Fruit fly (Drosophila melanogaster): ENCODE results near the gene FucT6.

FucT6 gene

DNA sequence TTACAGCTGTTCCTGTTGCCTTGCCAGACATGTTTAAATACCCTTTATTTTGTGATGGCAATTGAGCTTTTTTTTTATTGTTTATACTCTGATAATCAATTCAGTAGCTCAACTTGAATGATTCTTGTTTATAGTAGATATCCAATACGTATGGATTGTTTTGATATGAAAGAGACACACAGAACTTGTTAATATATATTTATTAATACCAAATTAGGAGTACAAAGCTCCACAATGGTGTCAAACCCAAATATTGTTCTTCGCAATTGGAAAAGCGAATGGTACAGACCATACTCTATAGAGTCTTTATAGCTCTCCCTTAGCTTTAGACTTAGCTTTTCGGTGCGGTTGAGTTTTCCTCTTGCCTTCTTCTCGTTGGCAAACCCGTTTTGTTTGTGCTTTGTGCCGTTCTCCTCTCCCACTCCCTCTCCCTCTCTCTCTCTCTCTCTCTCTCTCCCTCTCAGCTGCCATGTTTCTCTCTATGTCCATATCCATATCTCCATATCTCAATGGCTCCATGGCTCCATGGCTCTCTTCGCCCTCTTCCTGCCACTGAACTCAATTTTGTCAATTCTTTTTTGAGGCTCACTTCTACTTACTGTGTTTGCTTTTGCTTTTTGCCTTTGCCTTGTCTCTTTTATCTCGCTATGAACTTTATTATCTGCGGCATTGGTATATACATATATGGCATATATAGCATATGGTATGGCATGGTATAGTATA lies 23.7 kb downstream of the FucT6 start (continued):
- TF ChIP-seq CG17186 (GFP tag; optimal IDR thresholded peaks at IDR 0.05): no peak
- TF ChIP-seq lilli (GFP tag; optimal IDR thresholded peaks at IDR 0.05): peak; percentile 14
- peak; percentile 66 for TF ChIP-seq CG3281 (GFP tag; optimal IDR thresholded peaks at IDR 0.05)
- no peak for TF ChIP-seq Ets97D (GFP tag; optimal IDR thresholded peaks at IDR 0.05)
- TF ChIP-seq pzg (GFP tag; optimal IDR thresholded peaks at IDR 0.05): no peak
- no peak for TF ChIP-seq fd102C (GFP tag; optimal IDR thresholded peaks at IDR 0.05)
- TF ChIP-seq CG7372 (GFP tag; IDR thresholded peaks at IDR 0.05): no peak
- no peak for TF ChIP-seq lbe (GFP tag; optimal IDR thresholded peaks at IDR 0.05)
- no peak for TF ChIP-seq Dref (GFP tag; IDR thresholded peaks at IDR 0.05)
- TF ChIP-seq Lhr (GFP tag; optimal IDR thresholded peaks at IDR 0.05): no peak
- no peak for TF ChIP-seq Max (GFP tag; optimal IDR thresholded peaks at IDR 0.05)
- TF ChIP-seq tgo (GFP tag; IDR thresholded peaks at IDR 0.05): no peak
- no peak for TF ChIP-seq CG10209 (GFP tag; optimal IDR thresholded peaks at IDR 0.05)
- TF ChIP-seq al (GFP tag; IDR thresholded peaks at IDR 0.05): no peak
- TF ChIP-seq amos (GFP tag; IDR thresholded peaks at IDR 0.05; ENCODE audit: partially characterized antibody): no peak
- TF ChIP-seq unpg (GFP tag; optimal IDR thresholded peaks at IDR 0.05): no peak
- no peak for TF ChIP-seq CG11456 (GFP tag; IDR thresholded peaks at IDR 0.05)
- no peak for TF ChIP-seq so (GFP tag; IDR thresholded peaks at IDR 0.05)
- no peak for TF ChIP-seq CkIIα-i1 (GFP tag; IDR thresholded peaks at IDR 0.05)
- no peak for TF ChIP-seq shn (GFP tag; optimal IDR thresholded peaks at IDR 0.05)
- TF ChIP-seq CG18599 (GFP tag; optimal IDR thresholded peaks at IDR 0.05): peak; percentile 80
- no peak for TF ChIP-seq ac (GFP tag; optimal IDR thresholded peaks at IDR 0.05)
- no peak for TF ChIP-seq esg (GFP tag; conservative IDR thresholded peaks at IDR 0.05)
- TF ChIP-seq otp (GFP tag; IDR thresholded peaks at IDR 0.05): no peak
- peak; percentile 26 for TF ChIP-seq CG18619 (GFP tag; optimal IDR thresholded peaks at IDR 0.05)
- TF ChIP-seq lab (GFP tag; optimal IDR thresholded peaks at IDR 0.05): peak; percentile 75
- peak; percentile 68 for TF ChIP-seq yki (optimal IDR thresholded peaks at IDR 0.05)
- peak; percentile 49; the same call in 1 of the 2 replicates for TF ChIP-seq sob (GFP tag; IDR thresholded peaks at IDR 0.05)
- peak; percentile 31 for TF ChIP-seq repo (GFP tag; optimal IDR thresholded peaks at IDR 0.05)
- no peak for TF ChIP-seq CG43689 (GFP tag; IDR thresholded peaks at IDR 0.05)
- peak; percentile 90 for TF ChIP-seq CG13894 (tag; optimal IDR thresholded peaks at IDR 0.05)
- no peak for TF ChIP-seq CG10565 (GFP tag; optimal IDR thresholded peaks at IDR 0.05)
- TF ChIP-seq HLH4C (GFP tag; IDR thresholded peaks at IDR 0.05; ENCODE audit: partially characterized antibody): no peak
- no peak for TF ChIP-seq slbo (GFP tag; IDR thresholded peaks at IDR 0.05)
- no peak for TF ChIP-seq CG34422 (GFP tag; IDR thresholded peaks at IDR 0.05)
- no peak for TF ChIP-seq ap (GFP tag; IDR thresholded peaks at IDR 0.05)
- no peak for TF ChIP-seq E2f1 (GFP tag; IDR thresholded peaks at IDR 0.05)
- peak; percentile 24 for TF ChIP-seq cg (GFP tag; optimal IDR thresholded peaks at IDR 0.05)
- TF ChIP-seq CG4360 (GFP tag; IDR thresholded peaks at IDR 0.05): no peak
- TF ChIP-seq Sox100B (GFP tag; optimal IDR thresholded peaks at IDR 0.05): peak; percentile 25
- no peak for TF ChIP-seq dati (GFP tag; IDR thresholded peaks at IDR 0.05)
- peak; percentile 57 for TF ChIP-seq D19A (tag; optimal IDR thresholded peaks at IDR 0.05)
- no peak for TF ChIP-seq luna (GFP tag; optimal IDR thresholded peaks at IDR 0.05)
- no peak for TF ChIP-seq CG14050 (GFP tag; IDR thresholded peaks at IDR 0.05)
- TF ChIP-seq C15 (GFP tag; IDR thresholded peaks at IDR 0.05): no peak
- peak in 1 of 2 experiments; percentile 28 for TF ChIP-seq Pdp1 (GFP tag; optimal IDR thresholded peaks at IDR 0.05)
- peak; percentile 60 for TF ChIP-seq Side (GFP tag; optimal IDR thresholded peaks at IDR 0.05)
- TF ChIP-seq GATAe (GFP tag; conservative IDR thresholded peaks at IDR 0.05): no peak
- no peak for TF ChIP-seq CG11085 (GFP tag; IDR thresholded peaks at IDR 0.05)
- no peak for TF ChIP-seq CG7839 (tag; optimal IDR thresholded peaks at IDR 0.05)
- no peak for TF ChIP-seq Neu2 (GFP tag; optimal IDR thresholded peaks at IDR 0.05; ENCODE audit: borderline replicate concordance)

Data from whole organism, embryonic.